Fruit fly (Drosophila melanogaster) whole organism, adult: Measurements from ENCODE around the gene Clic.
A peak's percentile ranks its signal among the peaks of the same experiment; 100 is the strongest.

Source experiments
- CG11617 ChIP-seq: fragments of 200-800 bp; sonication (Bioruptor generic); optimal IDR thresholded peaks from 2 replicates; lab custom pipeline; 2017; ENCODE audit warnings: mild to moderate bottlenecking, missing biosample characterization, missing genetic modification reagents, missing genetic modification characterization
- CG12768 ChIP-seq: fragments of 200-800 bp; sonication (Bioruptor generic); optimal IDR thresholded peaks from 2 replicates; lab custom pipeline; 2017; ENCODE audit warnings: missing biosample characterization, missing genetic modification characterization, mild to moderate bottlenecking, moderate library complexity, missing genetic modification reagents
- CG14711 ChIP-seq: fragments of 200-800 bp; sonication (Bioruptor generic); optimal IDR thresholded peaks from 2 replicates; lab custom pipeline; 2018; ENCODE audit warnings: missing biosample characterization, mild to moderate bottlenecking, missing genetic modification characterization, moderate library complexity
- CG1620 ChIP-seq: fragments of 200-800 bp; sonication (Bioruptor generic); optimal IDR thresholded peaks from 2 replicates; lab custom pipeline; 2016; ENCODE audit warnings: missing biosample characterization, missing genetic modification characterization
- CG33017 ChIP-seq: fragments of 200-800 bp; sonication (Bioruptor generic); optimal IDR thresholded peaks from 2 replicates; lab custom pipeline; 2018; ENCODE audit warnings: missing biosample characterization, mild to moderate bottlenecking, missing genetic modification characterization, moderate library complexity
- CG5204 ChIP-seq: fragments of 200-800 bp; sonication (Bioruptor generic); optimal IDR thresholded peaks from 2 replicates; lab custom pipeline; 2016; ENCODE audit warnings: missing biosample characterization, missing genetic modification characterization
- CG7045 ChIP-seq: fragments of 200-800 bp; sonication (Bioruptor generic); optimal IDR thresholded peaks from 2 replicates; lab custom pipeline; 2017; ENCODE audit warnings: missing biosample characterization, mild to moderate bottlenecking, missing genetic modification characterization
- CG7101 ChIP-seq: fragments of 200-800 bp; sonication (Bioruptor generic); optimal IDR thresholded peaks from 2 replicates; lab custom pipeline; 2018; ENCODE audit warnings: missing biosample characterization, mild to moderate bottlenecking, missing genetic modification characterization, moderate library complexity
- Clk ChIP-seq: fragments of 200-800 bp; sonication (Bioruptor generic); optimal IDR thresholded peaks from 2 replicates; lab custom pipeline; 2017; ENCODE audit warnings: missing biosample characterization, missing genetic modification characterization
- Crg-1 ChIP-seq: fragments of 200-800 bp; sonication (Bioruptor generic); optimal IDR thresholded peaks from 2 replicates; lab custom pipeline; 2016; ENCODE audit warnings: missing biosample characterization, missing genetic modification characterization
- Hr96 ChIP-seq: fragments of 200-800 bp; sonication (Bioruptor generic); optimal IDR thresholded peaks from 2 replicates; lab custom pipeline; 2016; ENCODE audit warnings: missing biosample characterization, missing genetic modification characterization
- Mnt ChIP-seq: fragments of 200-800 bp; sonication (Bioruptor generic); optimal IDR thresholded peaks from 2 replicates; lab custom pipeline; 2016; ENCODE audit warnings: missing biosample characterization, mild to moderate bottlenecking, missing genetic modification characterization
- bab1 ChIP-seq: fragments of 200-800 bp; sonication (Bioruptor generic); optimal IDR thresholded peaks from 3 replicates; lab custom pipeline; 2019; ENCODE audit warnings: missing biosample characterization, mild to moderate bottlenecking, missing genetic modification characterization, moderate library complexity
- cic ChIP-seq: fragments of 200-800 bp; sonication (Bioruptor generic); optimal IDR thresholded peaks from 2 replicates; lab custom pipeline; 2017; ENCODE audit warnings: missing biosample characterization, mild to moderate bottlenecking, missing genetic modification characterization, moderate library complexity
- cnc ChIP-seq, 2 experiments: fragments of >200 bp; optimal IDR thresholded peaks; 2 replicates each; lab custom pipeline; 2017
- kay ChIP-seq: fragments of 200-800 bp; sonication (Bioruptor generic); peaks from one replicate; lab custom pipeline; 2016; ENCODE audit warnings: missing biosample characterization, missing genetic modification characterization, borderline replicate concordance
- ovo ChIP-seq: fragments of 200-800 bp; sonication (Bioruptor generic); optimal IDR thresholded peaks from 2 replicates; lab custom pipeline; 2016; ENCODE audit warnings: missing biosample characterization, missing genetic modification characterization
- pad ChIP-seq: fragments of 200-800 bp; sonication (Bioruptor generic); optimal IDR thresholded peaks from 3 replicates; lab custom pipeline; 2017; ENCODE audit warnings: missing biosample characterization, missing genetic modification characterization, mild to moderate bottlenecking, moderate library complexity, missing genetic modification reagents
- tj ChIP-seq: fragments of 200-800 bp; sonication (Bioruptor generic); optimal IDR thresholded peaks from 3 replicates; lab custom pipeline; 2017; ENCODE audit warnings: missing biosample characterization, mild to moderate bottlenecking, missing genetic modification characterization, moderate library complexity
- toe ChIP-seq: fragments of 200-800 bp; sonication (Bioruptor generic); optimal IDR thresholded peaks from 2 replicates; lab custom pipeline; 2016; ENCODE audit warnings: missing biosample characterization, missing genetic modification characterization

The Clic gene

dm6 chrX:13821775-13822493 is at the start of gene Clic:
Gene Clic (minus strand): TSS chrX:13822307.
- no peak for TF ChIP-seq CG11617 (GFP tag; lab: Kevin White, UChicago)
- TF ChIP-seq CG1620 (GFP tag; lab: Kevin White, UChicago) = peak; percentile 23
- TF ChIP-seq CG14711 = peak; percentile 50
- peak; percentile 7 for TF ChIP-seq Crg-1
- peak; percentile 98 for TF ChIP-seq tj (GFP tag; lab: Kevin White, UChicago)
- TF ChIP-seq kay = no peak
- no peak for TF ChIP-seq Hr96 (GFP tag; lab: Kevin White, UChicago)
- no peak for TF ChIP-seq CG7045 (GFP tag; lab: Kevin White, UChicago)
- no peak for TF ChIP-seq Clk
- peak; percentile 10 for TF ChIP-seq bab1 (GFP tag; lab: Kevin White, UChicago)
- peak; percentile 75 for TF ChIP-seq Mnt (GFP tag; lab: Kevin White, UChicago)
- TF ChIP-seq toe (GFP tag; lab: Kevin White, UChicago) = no peak
- TF ChIP-seq CG12768 (GFP tag; lab: Kevin White, UChicago) = no peak
- peak; percentile 29 for TF ChIP-seq ovo
- peak; percentile 49 for TF ChIP-seq CG7101 (tag; lab: Kevin White, UChicago)
- TF ChIP-seq CG33017 = no peak
- peak; percentile 45 for TF ChIP-seq pad (GFP tag; lab: Kevin White, UChicago)
- no peak for TF ChIP-seq CG5204
- peak; percentile 8 for TF ChIP-seq cic
- TF ChIP-seq cnc (optimal IDR thresholded peaks at IDR 0.05; lab: Kevin White, UChicago) = no peak

dm6 chrX:13845728-13846127 is 23.6 kb upstream of the Clic start, which contains the start of gene AMPdeam:
Gene AMPdeam (minus strand): TSS chrX:13845866.
- TF ChIP-seq Crg-1 (peak; percentile 65), Clk (no peak), CG5204 (no peak), toe (GFP tag; lab: Kevin White, UChicago) (peak; percentile 14), CG1620 (GFP tag; lab: Kevin White, UChicago) (peak; percentile 75), CG33017 (peak; percentile 21), pad (GFP tag; lab: Kevin White, UChicago) (peak; percentile 53), cnc (optimal IDR thresholded peaks at IDR 0.05; lab: Kevin White, UChicago) (no peak), CG7101 (tag; lab: Kevin White, UChicago) (peak; percentile 76), cic (peak; percentile 41), CG11617 (GFP tag; lab: Kevin White, UChicago) (peak; percentile 36), CG14711 (peak; percentile 53), CG7045 (GFP tag; lab: Kevin White, UChicago) (no peak), Mnt (GFP tag; lab: Kevin White, UChicago) (peak; percentile 69), bab1 (GFP tag; lab: Kevin White, UChicago) (peak; percentile 85), kay (no peak), tj (GFP tag; lab: Kevin White, UChicago) (peak; percentile 31)

DNA sequence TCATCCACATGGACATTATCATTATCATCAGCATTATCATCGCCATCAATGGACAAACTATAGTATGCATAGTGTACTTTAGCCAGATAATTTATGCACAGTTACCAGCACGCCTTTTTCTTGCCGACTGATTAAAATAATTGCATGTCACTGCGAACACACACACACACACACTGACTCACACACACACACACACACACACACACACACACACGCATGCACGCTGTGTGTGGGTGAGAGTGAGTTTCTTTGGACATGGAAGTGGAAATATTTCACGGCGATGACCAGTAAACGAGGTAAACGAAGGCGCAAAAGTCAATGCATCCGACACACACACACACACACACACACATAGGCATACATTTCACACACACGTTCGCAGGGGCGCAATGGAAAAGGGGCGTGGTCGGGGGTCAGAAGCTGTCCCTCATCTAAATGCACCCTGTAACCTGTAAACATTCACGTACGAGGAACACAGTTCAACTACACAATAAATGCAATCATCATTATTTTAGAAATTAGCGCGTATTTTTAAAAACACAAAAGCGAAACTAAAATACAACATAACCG is 22.3 kb upstream of the Clic start:
- TF ChIP-seq Hr96 (GFP tag; lab: Kevin White, UChicago) (no peak), cic (peak; percentile 64), toe (GFP tag; lab: Kevin White, UChicago) (no peak), kay (peak; percentile 40), ovo (peak; percentile 34), Mnt (GFP tag; lab: Kevin White, UChicago) (peak; percentile 43), CG11617 (GFP tag; lab: Kevin White, UChicago) (no peak), bab1 (GFP tag; lab: Kevin White, UChicago) (peak; percentile 23), CG1620 (GFP tag; lab: Kevin White, UChicago) (no peak), CG33017 (no peak), CG14711 (peak; percentile 11), cnc (optimal IDR thresholded peaks at IDR 0.05; lab: Kevin White, UChicago) (peak; percentile 81 to 85), CG12768 (GFP tag; lab: Kevin White, UChicago) (peak; percentile 24), tj (GFP tag; lab: Kevin White, UChicago) (no peak), CG5204 (no peak), Crg-1 (no peak), pad (GFP tag; lab: Kevin White, UChicago) (no peak), CG7045 (GFP tag; lab: Kevin White, UChicago) (no peak), CG7101 (tag; lab: Kevin White, UChicago) (peak; percentile 26), Clk (no peak)

- TF ChIP-seq CG33017 (no peak), bab1 (GFP tag; lab: Kevin White, UChicago) (peak; percentile 16), tj (GFP tag; lab: Kevin White, UChicago) (peak; percentile 92)
Measured at dm6 chrX:13843487-13843886, 21.4 kb upstream of the Clic start.

- TF ChIP-seq CG5204 = no peak
- TF ChIP-seq kay = no peak
- TF ChIP-seq Clk = no peak
- TF ChIP-seq toe (GFP tag; lab: Kevin White, UChicago) = peak; percentile 19
- no peak for TF ChIP-seq CG1620 (GFP tag; lab: Kevin White, UChicago)
- TF ChIP-seq CG12768 (GFP tag; lab: Kevin White, UChicago) = peak; percentile 67
- TF ChIP-seq CG7101 (tag; lab: Kevin White, UChicago) = peak; percentile 65
- no peak for TF ChIP-seq cnc (optimal IDR thresholded peaks at IDR 0.05; lab: Kevin White, UChicago)
- peak; percentile 47 for TF ChIP-seq CG33017
- peak; percentile 24 for TF ChIP-seq ovo
- peak; percentile 42 for TF ChIP-seq CG14711
- TF ChIP-seq bab1 (GFP tag; lab: Kevin White, UChicago) = peak; percentile 49
- TF ChIP-seq pad (GFP tag; lab: Kevin White, UChicago) = peak; percentile 29
- peak; percentile 55 for TF ChIP-seq cic
- TF ChIP-seq tj (GFP tag; lab: Kevin White, UChicago) = no peak
- TF ChIP-seq Hr96 (GFP tag; lab: Kevin White, UChicago) = no peak
- peak; percentile 19 for TF ChIP-seq CG11617 (GFP tag; lab: Kevin White, UChicago)
- TF ChIP-seq Mnt (GFP tag; lab: Kevin White, UChicago) = peak; percentile 62
- TF ChIP-seq CG7045 (GFP tag; lab: Kevin White, UChicago) = no peak
- TF ChIP-seq Crg-1 = no peak
Measured at dm6 chrX:13840075-13840474, 18.0 kb upstream of the Clic start.
